Worm (Caenorhabditis elegans) whole organism, L1 larva: ENCODE data around the gene clec-48.

Experiments used
- ama-1 ChIP-seq: fragments of 150-350 bp; optimal IDR thresholded peaks from 2 replicates; lab custom pipeline; 2014
- snpc-4 ChIP-seq: fragments of 150-350 bp; optimal IDR thresholded peaks from 2 replicates; lab custom pipeline; 2014; ENCODE audit warnings: missing biosample characterization, missing genetic modification characterization

- TF ChIP-seq ama-1 (no peak), snpc-4 (tag; lab: Kevin White, UChicago) (no peak)
These were observed 9.3 kb downstream of the clec-48 start, which contains the start of gene C14A6.6 for ce11 chrV:18167161-18167560.
